Fruit fly (Drosophila melanogaster) whole organism, embryonic: ENCODE measurements around the gene CG4594.

ENCODE experiments used
- Ada2b ChIP-seq: fragments of 200-800 bp; sonication (Bioruptor generic); IDR thresholded peaks from 2 replicates; pipeline ENCODE4 v1.3.6; 2022; ENCODE audit warnings: missing biosample characterization, missing genetic modification characterization
- Atf6 ChIP-seq: fragments of 200-800 bp; sonication (Bioruptor generic); IDR thresholded peaks from 2 replicates; pipeline ENCODE4 v1.3.6; 2022; ENCODE audit warnings: missing biosample characterization, missing genetic modification characterization
- BEAF-32 ChIP-seq: fragments of 200-800 bp; sonication (Bioruptor generic); optimal IDR thresholded peaks from 3 replicates; lab custom pipeline; 2017; ENCODE audit warnings: missing biosample characterization, missing genetic modification characterization, mild to moderate bottlenecking, moderate library complexity, missing genetic modification reagents
- CG10274 ChIP-seq: fragments of 200-800 bp; sonication (Bioruptor generic); optimal IDR thresholded peaks from 3 replicates; lab custom pipeline; 2017; ENCODE audit warnings: missing biosample characterization, mild to moderate bottlenecking, missing genetic modification characterization
- CG11456 ChIP-seq: fragments of 200-800 bp; sonication (Bioruptor generic); IDR thresholded peaks from 3 replicates; pipeline ENCODE4 v1.3.6; 2022; ENCODE audit warnings: missing biosample characterization, missing genetic modification characterization
- CG11504 ChIP-seq: fragments of 200-800 bp; sonication (Bioruptor generic); optimal IDR thresholded peaks from 3 replicates; lab custom pipeline; 2019; ENCODE audit warnings: missing biosample characterization, mild to moderate bottlenecking, missing genetic modification characterization, moderate library complexity
- CG12219 ChIP-seq: fragments of 200-800 bp; sonication (Bioruptor generic); optimal IDR thresholded peaks from 3 replicates; lab custom pipeline; 2018; ENCODE audit warnings: missing biosample characterization, mild to moderate bottlenecking, missing genetic modification characterization
- CG13296 ChIP-seq: fragments of 200-800 bp; sonication (Bioruptor generic); optimal IDR thresholded peaks from 3 replicates; lab custom pipeline; 2018; ENCODE audit warnings: missing biosample characterization, mild to moderate bottlenecking, missing genetic modification characterization
- CG14441 ChIP-seq: fragments of 200-800 bp; sonication (Bioruptor generic); IDR thresholded peaks from 2 replicates; pipeline ENCODE4 v1.3.6; 2022; ENCODE audit warnings: missing biosample characterization, missing genetic modification characterization
- CG14710 ChIP-seq: fragments of 200-800 bp; sonication (Bioruptor generic); optimal IDR thresholded peaks from 3 replicates; lab custom pipeline; 2019; ENCODE audit warnings: missing biosample characterization, mild to moderate bottlenecking, missing genetic modification characterization, moderate library complexity
- CG16863 ChIP-seq: fragments of 200-800 bp; sonication (Bioruptor generic); optimal IDR thresholded peaks from 3 replicates; lab custom pipeline; 2016; ENCODE audit warnings: missing biosample characterization, missing genetic modification characterization
- CG31388 ChIP-seq: fragments of 200-800 bp; sonication (Bioruptor generic); optimal IDR thresholded peaks from 2 replicates; lab custom pipeline; 2016; ENCODE audit warnings: missing biosample characterization, missing genetic modification characterization
- CG32532 ChIP-seq: fragments of 200-800 bp; sonication (Bioruptor generic); IDR thresholded peaks from 2 replicates; pipeline ENCODE4 v1.3.6; 2022; ENCODE audit warnings: missing biosample characterization, missing genetic modification characterization
- CG4360 ChIP-seq: fragments of 200-800 bp; sonication (Bioruptor generic); IDR thresholded peaks from 2 replicates; pipeline ENCODE4 v1.3.6; 2022; ENCODE audit warnings: missing biosample characterization, missing genetic modification characterization
- CG4854 ChIP-seq: fragments of 200-800 bp; sonication (Bioruptor generic); optimal IDR thresholded peaks from 2 replicates; lab custom pipeline; 2016; ENCODE audit warnings: missing biosample characterization, missing genetic modification characterization, inconsistent platforms
- CG6683 ChIP-seq: fragments of 200-800 bp; sonication (Bioruptor generic); optimal IDR thresholded peaks from 2 replicates; lab custom pipeline; 2017; ENCODE audit warnings: missing biosample characterization, mild to moderate bottlenecking, missing genetic modification characterization, missing genetic modification reagents
- CG6854 ChIP-seq: fragments of 200-800 bp; sonication (Bioruptor generic); optimal IDR thresholded peaks from 3 replicates; lab custom pipeline; 2017; ENCODE audit warnings: missing biosample characterization, mild to moderate bottlenecking, missing genetic modification characterization
- CG7928 ChIP-seq: fragments of 200-800 bp; sonication (Bioruptor generic); optimal IDR thresholded peaks from 2 replicates; lab custom pipeline; 2017; ENCODE audit warnings: missing biosample characterization, mild to moderate bottlenecking, missing genetic modification characterization
- CG9876 ChIP-seq: fragments of 200-800 bp; sonication (Bioruptor generic); optimal IDR thresholded peaks from 2 replicates; lab custom pipeline; 2016; ENCODE audit warnings: missing biosample characterization, missing genetic modification characterization
- Camta ChIP-seq: fragments of 200-800 bp; sonication (Bioruptor generic); optimal IDR thresholded peaks from 2 replicates; lab custom pipeline; 2016; ENCODE audit warnings: missing biosample characterization, missing genetic modification characterization
- Deaf1 ChIP-seq: fragments of 200-800 bp; optimal IDR thresholded peaks from 3 replicates; lab custom pipeline; 2019; ENCODE audit warnings: missing biosample characterization, mild to moderate bottlenecking, missing genetic modification characterization, moderate library complexity
- Dfd ChIP-seq, 2 experiments: fragments of >200 bp; optimal IDR thresholded peaks; 2 replicates each; lab custom pipeline; 2017; ENCODE audit warnings: missing biosample characterization in 2 of 2, missing genetic modification characterization in 2 of 2
- ERR ChIP-seq: fragments of 200-800 bp; sonication (Bioruptor generic); optimal IDR thresholded peaks from 2 replicates; lab custom pipeline; 2016; ENCODE audit warnings: missing biosample characterization, missing genetic modification characterization
- Elba2 ChIP-seq: fragments of 200-800 bp; sonication (Bioruptor generic); optimal IDR thresholded peaks from 3 replicates; lab custom pipeline; 2016; ENCODE audit warnings: missing biosample characterization, missing genetic modification characterization
- Ets97D ChIP-seq: fragments of 200-800 bp; sonication (Bioruptor generic); optimal IDR thresholded peaks from 3 replicates; lab custom pipeline; 2016; ENCODE audit warnings: missing biosample characterization, missing genetic modification characterization
- GATAe ChIP-seq: fragments of 200-800 bp; sonication (Bioruptor generic); conservative IDR thresholded peaks from 2 replicates; pipeline ENCODE4 v1.3.6; 2022; ENCODE audit warnings: missing biosample characterization, missing genetic modification characterization
- H15 ChIP-seq: fragments of 200-800 bp; sonication (Bioruptor generic); IDR thresholded peaks from 3 replicates; pipeline ENCODE4 v1.3.6; 2022; ENCODE audit warnings: missing biosample characterization, missing genetic modification characterization
- Hand ChIP-seq: fragments of 200-800 bp; sonication (Bioruptor generic); optimal IDR thresholded peaks from 2 replicates; lab custom pipeline; 2017; ENCODE audit warnings: mild to moderate bottlenecking, missing biosample characterization, missing genetic modification reagents, missing genetic modification characterization
- Hmx ChIP-seq: fragments of 200-800 bp; sonication (Bioruptor generic); optimal IDR thresholded peaks from 2 replicates; lab custom pipeline; 2016; ENCODE audit warnings: missing biosample characterization, missing genetic modification characterization
- Med ChIP-seq: fragments of 200-800 bp; sonication (Bioruptor generic); peaks from one replicate; lab custom pipeline; 2016; ENCODE audit warnings: missing biosample characterization, missing genetic modification characterization, mild to moderate bottlenecking, inconsistent platforms, moderate library complexity
- NC2α ChIP-seq: fragments of 200-800 bp; sonication (Bioruptor generic); optimal IDR thresholded peaks from 2 replicates; lab custom pipeline; 2016; ENCODE audit warnings: missing biosample characterization, missing genetic modification characterization
- NFAT ChIP-seq: fragments of 200-800 bp; sonication (Bioruptor generic); IDR thresholded peaks from 2 replicates; pipeline ENCODE4 v1.3.6; 2022; ENCODE audit warnings: missing biosample characterization, missing genetic modification characterization
- Nf-YA ChIP-seq: fragments of 200-800 bp; sonication (Bioruptor generic); IDR thresholded peaks from 2 replicates; pipeline ENCODE4 v1.3.6; 2022; ENCODE audit warnings: missing biosample characterization, missing genetic modification characterization
- Poxn ChIP-seq: fragments of 200-800 bp; sonication (Bioruptor generic); IDR thresholded peaks from 2 replicates; pipeline ENCODE4 v1.3.6; 2022; ENCODE audit warnings: missing biosample characterization, missing genetic modification characterization
- Ptx1 ChIP-seq: fragments of 200-800 bp; sonication (Bioruptor generic); IDR thresholded peaks from 2 replicates; pipeline ENCODE4 v1.3.6; 2022; ENCODE audit warnings: missing biosample characterization, missing genetic modification characterization
- Vsx1 ChIP-seq: fragments of 200-800 bp; sonication (Bioruptor generic); optimal IDR thresholded peaks from 2 replicates; lab custom pipeline; 2017; ENCODE audit warnings: missing biosample characterization, mild to moderate bottlenecking, missing genetic modification characterization, missing genetic modification reagents
- abd-A ChIP-seq: fragments of 200-800 bp; sonication (Bioruptor generic); optimal IDR thresholded peaks from 3 replicates; lab custom pipeline; 2019; ENCODE audit warnings: missing biosample characterization, mild to moderate bottlenecking, missing genetic modification characterization, moderate library complexity
- ac ChIP-seq: fragments of 200-800 bp; sonication (Bioruptor generic); optimal IDR thresholded peaks from 3 replicates; lab custom pipeline; 2017; ENCODE audit warnings: missing biosample characterization, mild to moderate bottlenecking, missing genetic modification characterization
- cas ChIP-seq: fragments of 200-800 bp; sonication (Bioruptor generic); IDR thresholded peaks from 2 replicates; pipeline ENCODE4 v1.3.6; 2022; ENCODE audit warnings: missing biosample characterization, missing genetic modification characterization
- dysf ChIP-seq: fragments of 200-800 bp; sonication (Bioruptor generic); IDR thresholded peaks from 3 replicates; pipeline ENCODE4 v1.3.6; 2022; ENCODE audit warnings: missing biosample characterization, missing genetic modification characterization
- hth ChIP-seq: fragments of >200 bp; optimal IDR thresholded peaks from 2 replicates; lab custom pipeline; 2017; ENCODE audit warnings: inconsistent platforms
- lmd ChIP-seq: fragments of 200-800 bp; sonication (Bioruptor generic); IDR thresholded peaks from 2 replicates; pipeline ENCODE4 v1.3.6; 2022; ENCODE audit warnings: missing biosample characterization, missing genetic modification characterization
- lov ChIP-seq, 2 experiments: fragments of 200-800 bp in 1 of 2; fragments of >200 bp in 1 of 2; sonication (Bioruptor generic) in 1 of 2; IDR thresholded peaks in 1 of 2; optimal IDR thresholded peaks in 1 of 2; 2 replicates in 1 of 2; 3 replicates in 1 of 2; pipeline versions ENCODE4 v1.3.6 to Lab custom; 2017 to 2022; ENCODE audit warnings: missing biosample characterization in 1 of 2, missing genetic modification characterization in 1 of 2
- mld ChIP-seq: fragments of 200-800 bp; sonication (Bioruptor generic); IDR thresholded peaks from 3 replicates; pipeline ENCODE4 v1.3.6; 2022; ENCODE audit warnings: missing biosample characterization, missing genetic modification characterization; ENCODE audit not compliant: partially characterized antibody
- odd ChIP-seq: fragments of 200-800 bp; sonication (Bioruptor generic); optimal IDR thresholded peaks from 2 replicates; lab custom pipeline; 2017; ENCODE audit warnings: missing biosample characterization, mild to moderate bottlenecking, missing genetic modification characterization
- onecut ChIP-seq: fragments of 200-800 bp; sonication (Bioruptor generic); IDR thresholded peaks from 2 replicates; pipeline ENCODE4 v1.3.6; 2022; ENCODE audit warnings: missing biosample characterization, missing genetic modification characterization
- pan ChIP-seq, 4 experiments: fragments of >200 bp in 3 of 4; fragments of 200-800 bp in 1 of 4; sonication (Bioruptor generic) in 1 of 4; optimal IDR thresholded peaks in 3 of 4; IDR thresholded peaks in 1 of 4; 2 replicates each; pipeline versions ENCODE4 v1.3.6 to Lab custom; 2017 to 2022; ENCODE audit warnings: missing biosample characterization in 2 of 4, missing genetic modification characterization in 2 of 4, mixed read lengths in 1 of 4
- pfk ChIP-seq: fragments of 200-800 bp; sonication (Bioruptor generic); optimal IDR thresholded peaks from 2 replicates; lab custom pipeline; 2018; ENCODE audit warnings: missing biosample characterization, mild to moderate bottlenecking, missing genetic modification characterization, moderate library complexity
- sens ChIP-seq: fragments of 200-800 bp; sonication (Bioruptor generic); peaks from one replicate; lab custom pipeline; 2016; ENCODE audit warnings: missing biosample characterization, missing genetic modification characterization
- tx ChIP-seq: fragments of 200-800 bp; sonication (Bioruptor generic); optimal IDR thresholded peaks from 2 replicates; lab custom pipeline; 2016; ENCODE audit warnings: missing biosample characterization, missing genetic modification characterization
- wdn ChIP-seq: fragments of 200-800 bp; sonication (Bioruptor generic); IDR thresholded peaks from 2 replicates; pipeline ENCODE4 v1.3.6; 2022; ENCODE audit warnings: missing biosample characterization, missing genetic modification characterization

Gene CG4594

dm6 chr2L:9911783-9912182 lies 8.2 kb upstream of the CG4594 start (continued):
- no peak for TF ChIP-seq GATAe (GFP tag; lab: Robert Waterston, UW)
- TF ChIP-seq NFAT (GFP tag; lab: Robert Waterston, UW) = 0 out of 2 replicates have a peak, but pooled peaks have one; percentile 23
- TF ChIP-seq CG4360 (GFP tag; lab: Robert Waterston, UW) = no peak
- TF ChIP-seq CG11456 (GFP tag; lab: Robert Waterston, UW) = 0 out of 3 replicates have a peak, but pooled peaks have one; percentile 34
- TF ChIP-seq CG32532 (GFP tag; lab: Robert Waterston, UW) = peak; percentile 15; the same call in 1 of the 2 replicates
- TF ChIP-seq H15 (GFP tag; lab: Robert Waterston, UW) = no peak
- TF ChIP-seq Camta (GFP tag; lab: Kevin White, UChicago) = peak; percentile 46
- no peak for TF ChIP-seq Vsx1 (GFP tag; lab: Kevin White, UChicago)
- TF ChIP-seq CG13296 (GFP tag; lab: Kevin White, UChicago) = peak; percentile 9
- no peak for TF ChIP-seq NC2α (GFP tag; lab: Kevin White, UChicago)
- no peak for TF ChIP-seq tx (GFP tag; lab: Kevin White, UChicago)
- no peak for TF ChIP-seq wdn
- no peak for TF ChIP-seq Ada2b
- no peak for TF ChIP-seq CG7928 (GFP tag; lab: Kevin White, UChicago)
- TF ChIP-seq CG12219 = no peak
- peak; percentile 31 for TF ChIP-seq CG11504 (tag; lab: Kevin White, UChicago)
- no peak for TF ChIP-seq ERR
- TF ChIP-seq cas = no peak
- no peak for TF ChIP-seq CG6854
- TF ChIP-seq lmd = peak; percentile 40; the same call in 1 of the 2 replicates
- TF ChIP-seq CG14441 (GFP tag; lab: Robert Waterston, UW) = 0 out of 2 replicates have a peak, but pooled peaks have one; percentile 4
- TF ChIP-seq Elba2 (GFP tag; lab: Kevin White, UChicago) = no peak
- TF ChIP-seq ac (GFP tag; lab: Kevin White, UChicago) = no peak
- peak; percentile 53 for TF ChIP-seq sens (GFP tag; lab: Kevin White, UChicago)
- no peak for TF ChIP-seq mld (GFP tag; lab: Robert Waterston, UW)
- peak; percentile 13; the same call in 1 of the 3 replicates for TF ChIP-seq dysf (GFP tag; lab: Robert Waterston, UW)
- TF ChIP-seq Atf6 (GFP tag; lab: Robert Waterston, UW) = peak; percentile 44; the same call in 1 of the 2 replicates
- no peak for TF ChIP-seq Dfd (GFP tag; optimal IDR thresholded peaks at IDR 0.05; lab: Kevin White, UChicago)
- TF ChIP-seq abd-A (tag; lab: Kevin White, UChicago) = no peak
- peak; percentile 88 for TF ChIP-seq Deaf1 (tag; lab: Kevin White, UChicago)
- no peak for TF ChIP-seq Ets97D
- no peak for TF ChIP-seq Hand (GFP tag; lab: Kevin White, UChicago)
- TF ChIP-seq odd (GFP tag; lab: Kevin White, UChicago) = no peak
- no peak for TF ChIP-seq pan (optimal IDR thresholded peaks at IDR 0.05; lab: Kevin White, UChicago)
- peak in 1 of 2 experiments; percentile 64 for TF ChIP-seq pan (GFP tag; optimal IDR thresholded peaks at IDR 0.05 in 1 of 2, IDR thresholded peaks at IDR 0.05 in 1 of 2)
- peak; percentile 50 for TF ChIP-seq Ptx1 (GFP tag; lab: Robert Waterston, UW)
- no peak for TF ChIP-seq pfk
- TF ChIP-seq Nf-YA (GFP tag; lab: Robert Waterston, UW) = no peak
- no peak for TF ChIP-seq CG4854
- TF ChIP-seq BEAF-32 (GFP tag; lab: Kevin White, UChicago) = no peak
- no peak for TF ChIP-seq onecut
- no peak for TF ChIP-seq CG14710 (tag; lab: Kevin White, UChicago)
- no peak for TF ChIP-seq CG10274 (GFP tag; lab: Kevin White, UChicago)
- no peak for TF ChIP-seq Hmx (GFP tag; lab: Kevin White, UChicago)
- TF ChIP-seq Poxn (GFP tag; lab: Robert Waterston, UW) = no peak
- peak; percentile 90 for TF ChIP-seq Med (GFP tag; lab: Kevin White, UChicago)
- TF ChIP-seq CG31388 (GFP tag; lab: Kevin White, UChicago) = no peak
- TF ChIP-seq hth = no peak
- no peak for TF ChIP-seq lov (optimal IDR thresholded peaks at IDR 0.05; lab: Kevin White, UChicago)
- TF ChIP-seq lov (GFP tag; IDR thresholded peaks at IDR 0.05; lab: Robert Waterston, UW) = 0 out of 3 replicates have a peak, but pooled peaks have one; percentile 10
- no peak for TF ChIP-seq CG6683 (GFP tag; lab: Kevin White, UChicago)
- TF ChIP-seq CG9876 (GFP tag; lab: Kevin White, UChicago) = no peak
- no peak for TF ChIP-seq CG16863 (GFP tag; lab: Kevin White, UChicago)
